Worm (Caenorhabditis elegans) whole organism, young adult: ENCODE results near the gene oig-8.

Experiments used
- B0019.2 ChIP-seq: fragments of 200-800 bp; sonication (Bioruptor generic); conservative IDR thresholded peaks from 2 replicates; pipeline ENCODE4 v1.3.6; 2022; ENCODE audit warnings: missing genetic modification reagents, missing genetic modification characterization, missing compliant biosample characterization
- B0261.1 ChIP-seq: sonication (generic microtip); optimal IDR thresholded peaks from 2 replicates; lab custom pipeline; 2016; ENCODE audit warnings: mild to moderate bottlenecking, missing genetic modification characterization, moderate library complexity, missing compliant biosample characterization
- B0336.3 ChIP-seq: fragments of 200-800 bp; sonication (Bioruptor generic); IDR thresholded peaks from 2 replicates; pipeline ENCODE4 v1.3.6; 2022; ENCODE audit warnings: missing genetic modification characterization, missing compliant biosample characterization
- D2030.7 ChIP-seq: fragments of 200-800 bp; sonication (Bioruptor generic); IDR thresholded peaks from 2 replicates; pipeline ENCODE4 v1.3.6; 2022; ENCODE audit warnings: missing genetic modification reagents, missing genetic modification characterization, missing compliant biosample characterization
- F22D6.2 ChIP-seq: sonication (generic microtip); optimal IDR thresholded peaks from 2 replicates; lab custom pipeline; 2016; ENCODE audit warnings: mild to moderate bottlenecking, missing genetic modification characterization, missing compliant biosample characterization
- F33H1.4 ChIP-seq: fragments of 200-800 bp; sonication (Bioruptor generic); IDR thresholded peaks from 2 replicates; pipeline ENCODE4 v1.3.6; 2022; ENCODE audit warnings: missing genetic modification reagents, missing genetic modification characterization, missing compliant biosample characterization
- F37B4.10 ChIP-seq: fragments of 200-800 bp; sonication (Bioruptor generic); IDR thresholded peaks from 2 replicates; pipeline ENCODE4 v1.3.6; 2022; ENCODE audit warnings: missing genetic modification characterization, missing compliant biosample characterization
- F39B2.1 ChIP-seq: fragments of 200-800 bp; sonication (Bioruptor generic); IDR thresholded peaks from 2 replicates; pipeline ENCODE4 v1.3.6; 2022; ENCODE audit warnings: missing genetic modification reagents, missing genetic modification characterization, missing compliant biosample characterization
- F52B5.7 ChIP-seq: sonication (generic microtip); optimal IDR thresholded peaks from 2 replicates; lab custom pipeline; 2016; ENCODE audit warnings: mild to moderate bottlenecking, missing genetic modification characterization, missing compliant biosample characterization
- K11D2.4 ChIP-seq: fragments of 200-800 bp; sonication (Bioruptor generic); IDR thresholded peaks from 2 replicates; pipeline ENCODE4 v1.3.6; 2022; ENCODE audit warnings: missing genetic modification reagents, missing genetic modification characterization, missing compliant biosample characterization
- K12H6.12 ChIP-seq: fragments of 200-800 bp; sonication (Bioruptor generic); optimal IDR thresholded peaks from 2 replicates; lab custom pipeline; 2018; ENCODE audit warnings: mild to moderate bottlenecking, missing genetic modification characterization, missing compliant biosample characterization
- Y79H2A.3 ChIP-seq: fragments of 200-800 bp; sonication (Bioruptor generic); conservative IDR thresholded peaks from 2 replicates; pipeline ENCODE4 v1.3.6; 2022; ENCODE audit warnings: missing genetic modification reagents, missing genetic modification characterization, missing compliant biosample characterization
- ZK185.1 ChIP-seq: sonication (generic microtip); optimal IDR thresholded peaks from 2 replicates; lab custom pipeline; 2016; ENCODE audit warnings: mild to moderate bottlenecking, missing genetic modification characterization, missing compliant biosample characterization; ENCODE audit not compliant: poor library complexity, severe bottlenecking
- akir-1 ChIP-seq: fragments of 200-800 bp; sonication (Bioruptor generic); optimal IDR thresholded peaks from 2 replicates; lab custom pipeline; 2018; ENCODE audit warnings: mild to moderate bottlenecking, missing genetic modification characterization, moderate library complexity, missing compliant biosample characterization
- aptf-2 ChIP-seq: fragments of 200-800 bp; sonication (Bioruptor generic); conservative IDR thresholded peaks from 2 replicates; pipeline ENCODE4 v1.3.6; 2022; ENCODE audit warnings: missing genetic modification reagents, missing genetic modification characterization, missing compliant biosample characterization
- aptf-3 ChIP-seq: fragments of 200-800 bp; sonication (Bioruptor generic); IDR thresholded peaks from 2 replicates; pipeline ENCODE4 v1.3.6; 2022; ENCODE audit warnings: missing genetic modification characterization, missing compliant biosample characterization
- atf-7 ChIP-seq: sonication (generic microtip); optimal IDR thresholded peaks from 2 replicates; lab custom pipeline; 2017; ENCODE audit warnings: mild to moderate bottlenecking, missing genetic modification characterization, missing compliant biosample characterization
- attf-3 ChIP-seq: fragments of 200-800 bp; sonication (Bioruptor generic); conservative IDR thresholded peaks from 2 replicates; pipeline ENCODE4 v1.3.6; 2022; ENCODE audit warnings: missing genetic modification reagents, missing genetic modification characterization, missing compliant biosample characterization
- cebp-1 ChIP-seq, 2 experiments: fragments of 200-800 bp in 1 of 2; sonication (Bioruptor generic) in 1 of 2; sonication (generic microtip) in 1 of 2; IDR thresholded peaks in 1 of 2; optimal IDR thresholded peaks in 1 of 2; 2 replicates each; pipeline versions ENCODE4 v1.3.6 to Lab custom; 2017 to 2022; ENCODE audit warnings: missing compliant biosample characterization in 2 of 2, missing genetic modification characterization in 2 of 2, mild to moderate bottlenecking in 1 of 2, missing genetic modification reagents in 1 of 2, moderate library complexity in 1 of 2
- ceh-58 ChIP-seq: fragments of 200-800 bp; sonication (Bioruptor generic); IDR thresholded peaks from 2 replicates; pipeline ENCODE4 v1.3.6; 2022; ENCODE audit warnings: missing genetic modification characterization, missing compliant biosample characterization
- chd-7 ChIP-seq: sonication (generic microtip); optimal IDR thresholded peaks from 2 replicates; lab custom pipeline; 2016; ENCODE audit warnings: mild to moderate bottlenecking, missing genetic modification characterization, moderate library complexity, missing compliant biosample characterization
- die-1 ChIP-seq: sonication (generic microtip); optimal IDR thresholded peaks from 2 replicates; lab custom pipeline; 2016; ENCODE audit warnings: missing genotype, mild to moderate bottlenecking, missing genetic modification characterization, missing compliant biosample characterization
- dox-1 ChIP-seq: fragments of 200-800 bp; sonication (Bioruptor generic); IDR thresholded peaks from 2 replicates; pipeline ENCODE4 v1.3.6; 2022; ENCODE audit warnings: missing genetic modification reagents, missing genetic modification characterization, missing compliant biosample characterization
- efl-1 ChIP-seq: fragments of 150-350 bp; optimal IDR thresholded peaks from 2 replicates; lab custom pipeline; 2014; ENCODE audit warnings: missing biosample characterization, missing genetic modification reagents, missing genetic modification characterization
- egl-44 ChIP-seq: fragments of 200-800 bp; sonication (Bioruptor generic); IDR thresholded peaks from 2 replicates; pipeline ENCODE4 v1.3.6; 2022; ENCODE audit warnings: missing genetic modification reagents, missing genetic modification characterization, missing compliant biosample characterization
- ets-4 ChIP-seq: fragments of 200-800 bp; sonication (Bioruptor generic); optimal IDR thresholded peaks from 2 replicates; lab custom pipeline; 2018; ENCODE audit warnings: mild to moderate bottlenecking, missing genetic modification characterization, missing compliant biosample characterization
- hlh-26 ChIP-seq: fragments of 200-800 bp; sonication (Bioruptor generic); conservative IDR thresholded peaks from 2 replicates; pipeline ENCODE4 v1.3.6; 2022; ENCODE audit warnings: missing genetic modification reagents, missing genetic modification characterization, missing compliant biosample characterization
- hmg-1.2 ChIP-seq: fragments of 200-800 bp; sonication (Bioruptor generic); IDR thresholded peaks from 2 replicates; pipeline ENCODE4 v1.3.6; 2022; ENCODE audit warnings: missing genetic modification reagents, missing genetic modification characterization, missing compliant biosample characterization
- lin-26 ChIP-seq: fragments of 200-800 bp; sonication (Bioruptor generic); IDR thresholded peaks from 2 replicates; pipeline ENCODE4 v1.3.6; 2022; ENCODE audit warnings: missing genetic modification reagents, missing genetic modification characterization, missing compliant biosample characterization
- lin-40 ChIP-seq: sonication (generic microtip); optimal IDR thresholded peaks from 2 replicates; lab custom pipeline; 2016; ENCODE audit warnings: missing genetic modification characterization, mild to moderate bottlenecking, missing compliant biosample characterization, missing genotype, missing genetic modification reagents
- lsl-1 ChIP-seq: fragments of 200-800 bp; sonication (Bioruptor generic); optimal IDR thresholded peaks from 2 replicates; lab custom pipeline; 2018; ENCODE audit warnings: mild to moderate bottlenecking, missing genetic modification characterization, moderate library complexity, missing compliant biosample characterization
- madf-3 ChIP-seq: fragments of 200-800 bp; sonication (Bioruptor generic); IDR thresholded peaks from 2 replicates; pipeline ENCODE4 v1.3.6; 2022; ENCODE audit warnings: missing genetic modification reagents, missing genetic modification characterization, missing compliant biosample characterization
- madf-6 ChIP-seq: fragments of 200-800 bp; sonication (Bioruptor generic); IDR thresholded peaks from 2 replicates; pipeline ENCODE4 v1.3.6; 2022; ENCODE audit warnings: missing genetic modification reagents, missing genetic modification characterization, missing compliant biosample characterization
- madf-8 ChIP-seq: fragments of 200-800 bp; sonication (Bioruptor generic); conservative IDR thresholded peaks from 2 replicates; pipeline ENCODE4 v1.3.6; 2022; ENCODE audit warnings: missing genetic modification reagents, missing genetic modification characterization, missing compliant biosample characterization
- mel-28 ChIP-seq: sonication (generic microtip); optimal IDR thresholded peaks from 2 replicates; lab custom pipeline; 2016; ENCODE audit warnings: borderline replicate concordance, mild to moderate bottlenecking, missing genetic modification characterization, missing compliant biosample characterization
- nfya-1 ChIP-seq: sonication (generic microtip); optimal IDR thresholded peaks from 2 replicates; lab custom pipeline; 2017; ENCODE audit warnings: antibody characterized with exemption, missing compliant biosample characterization, missing genetic modification characterization, borderline replicate concordance; ENCODE audit not compliant: insufficient read depth
- nfyb-1 ChIP-seq: fragments of 200-800 bp; sonication (Bioruptor generic); IDR thresholded peaks from 2 replicates; pipeline ENCODE4 v1.3.6; 2022; ENCODE audit warnings: missing genetic modification reagents, missing genetic modification characterization, missing compliant biosample characterization
- nhr-120 ChIP-seq: fragments of 200-800 bp; sonication (Bioruptor generic); IDR thresholded peaks from 2 replicates; pipeline ENCODE4 v1.3.6; 2022; ENCODE audit warnings: missing genetic modification characterization, missing compliant biosample characterization
- rpc-1 ChIP-seq, 2 experiments: fragments of 150-350 bp in 1 of 2; sonication (generic microtip) in 1 of 2; optimal IDR thresholded peaks; 2 replicates each; lab custom pipeline; 2014 to 2018; ENCODE audit warnings: missing biosample characterization in 1 of 2, missing genetic modification characterization in 1 of 2, missing genetic modification reagents in 1 of 2, missing genotype in 1 of 2
- snpc-1.1 ChIP-seq: sonication (generic microtip); optimal IDR thresholded peaks from 2 replicates; lab custom pipeline; 2017; ENCODE audit warnings: missing genetic modification characterization, mild to moderate bottlenecking, missing compliant biosample characterization, antibody characterized with exemption, moderate library complexity, missing genotype, missing genetic modification reagents; ENCODE audit not compliant: insufficient read depth
- snpc-1.3 ChIP-seq: sonication (generic microtip); optimal IDR thresholded peaks from 2 replicates; lab custom pipeline; 2017; ENCODE audit warnings: missing genetic modification characterization, mild to moderate bottlenecking, missing compliant biosample characterization, antibody characterized with exemption, moderate library complexity, missing genotype, missing genetic modification reagents; ENCODE audit not compliant: insufficient read depth
- snpc-4 ChIP-seq, 5 experiments: fragments of 150-350 bp in 1 of 5; sonication (generic microtip) in 4 of 5; optimal IDR thresholded peaks; 2 replicates each; lab custom pipeline; 2014 to 2018; ENCODE audit warnings: missing genetic modification characterization in 5 of 5, missing biosample characterization in 3 of 5, antibody characterized with exemption in 2 of 5, mild to moderate bottlenecking in 2 of 5, missing compliant biosample characterization in 2 of 5, missing genotype in 2 of 5, moderate library complexity in 2 of 5, missing genetic modification reagents in 1 of 5
- sptf-2 ChIP-seq: fragments of 200-800 bp; sonication (Bioruptor generic); optimal IDR thresholded peaks from 2 replicates; lab custom pipeline; 2018; ENCODE audit warnings: mild to moderate bottlenecking, missing genetic modification characterization, missing compliant biosample characterization
- xnd-1 ChIP-seq: sonication (generic microtip); optimal IDR thresholded peaks from 2 replicates; lab custom pipeline; 2016; ENCODE audit warnings: missing genotype, missing genetic modification reagents, missing genetic modification characterization, missing compliant biosample characterization
- ztf-18 ChIP-seq: sonication (generic microtip); optimal IDR thresholded peaks from 2 replicates; lab custom pipeline; 2016; ENCODE audit warnings: missing genotype, mild to moderate bottlenecking, missing genetic modification characterization, missing compliant biosample characterization

oig-8 gene

ce11 chrII:6598050-6598449 is 50.9 kb downstream of the oig-8 start, which contains the start of gene dnj-8:
Gene dnj-8 (minus strand): TSS chrII:6598080.
- no peak for TF ChIP-seq hlh-26 (GFP tag; lab: Robert Waterston, UW)

DNA sequence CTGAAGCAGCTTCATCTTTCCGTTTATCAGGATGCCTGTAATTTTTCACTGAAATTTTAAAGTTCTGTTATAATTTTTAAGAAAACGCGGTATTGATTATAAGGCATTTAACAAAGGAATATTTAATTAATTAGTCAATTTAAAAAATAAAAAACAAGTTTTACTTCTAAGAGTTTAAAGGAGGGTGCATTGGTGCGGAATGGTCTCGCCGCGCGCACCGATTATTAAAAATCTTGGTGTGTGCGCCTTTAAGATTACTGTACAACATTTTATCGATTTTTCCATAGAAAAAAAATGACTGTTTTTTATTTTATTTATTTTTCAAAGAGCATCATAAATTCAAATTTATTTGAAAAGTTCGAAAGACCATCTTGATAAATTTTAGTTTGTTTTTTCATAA is 51.4 kb downstream of the oig-8 start:
- TF ChIP-seq rpc-1 (optimal IDR thresholded peaks at IDR 0.05; lab: Kevin White, UChicago) (no peak), rpc-1 (tag; optimal IDR thresholded peaks at IDR 0.05; lab: Kevin White, UChicago) (no peak), hmg-1.2 (GFP tag; lab: Robert Waterston, UW) (no peak), ceh-58 (GFP tag; lab: Robert Waterston, UW) (no peak), lin-26 (no peak), lin-40 (tag; lab: Kevin White, UChicago) (no peak), F33H1.4 (GFP tag; lab: Robert Waterston, UW) (peak; percentile 83), akir-1 (GFP tag; lab: Kevin White, UChicago) (no peak), nfyb-1 (no peak), atf-7 (tag; lab: Kevin White, UChicago) (no peak), snpc-1.3 (tag; lab: Kevin White, UChicago) (no peak), K12H6.12 (tag; lab: Kevin White, UChicago) (no peak), egl-44 (no peak), cebp-1 (GFP tag; IDR thresholded peaks at IDR 0.05; lab: Robert Waterston, UW) (no peak), cebp-1 (tag; optimal IDR thresholded peaks at IDR 0.05; lab: Kevin White, UChicago) (no peak), attf-3 (no peak), xnd-1 (peak; percentile 27), nhr-120 (GFP tag; lab: Robert Waterston, UW) (no peak), lsl-1 (GFP tag; lab: Kevin White, UChicago) (peak; percentile 83), dox-1 (GFP tag; lab: Robert Waterston, UW) (no peak), B0336.3 (GFP tag; lab: Robert Waterston, UW) (no peak), hlh-26 (GFP tag; lab: Robert Waterston, UW) (no peak), madf-8 (GFP tag; lab: Robert Waterston, UW) (peak; percentile 62), ZK185.1 (tag; lab: Kevin White, UChicago) (no peak), F37B4.10 (GFP tag; lab: Robert Waterston, UW) (no peak), B0261.1 (no peak), F39B2.1 (GFP tag; lab: Robert Waterston, UW) (no peak), aptf-3 (GFP tag; lab: Robert Waterston, UW) (no peak), nfya-1 (tag; lab: Kevin White, UChicago) (no peak), F22D6.2 (tag; lab: Kevin White, UChicago) (no peak), ztf-18 (tag; lab: Kevin White, UChicago) (no peak), F52B5.7 (tag; lab: Kevin White, UChicago) (no peak), madf-6 (GFP tag; lab: Robert Waterston, UW) (peak; percentile 81), sptf-2 (GFP tag; lab: Kevin White, UChicago) (no peak), ets-4 (GFP tag; lab: Kevin White, UChicago) (no peak), chd-7 (no peak), B0019.2 (GFP tag; lab: Robert Waterston, UW) (no peak), die-1 (tag; lab: Kevin White, UChicago) (no peak), snpc-1.1 (no peak), aptf-2 (GFP tag; lab: Robert Waterston, UW) (no peak), efl-1 (peak; percentile 15), Y79H2A.3 (GFP tag; lab: Robert Waterston, UW) (no peak), mel-28 (no peak), madf-3 (GFP tag; lab: Robert Waterston, UW) (no peak), D2030.7 (0 out of 2 replicates have a peak, but pooled peaks have one; percentile 29), snpc-4 (GFP tag; optimal IDR thresholded peaks at IDR 0.05; lab: Kevin White, UChicago) (no peak), snpc-4 (tag; optimal IDR thresholded peaks at IDR 0.05; lab: Kevin White, UChicago) (no peak), K11D2.4 (no peak)
